Worm (Caenorhabditis elegans): ENCODE measurements around the gene dyrb-1.

DNA sequence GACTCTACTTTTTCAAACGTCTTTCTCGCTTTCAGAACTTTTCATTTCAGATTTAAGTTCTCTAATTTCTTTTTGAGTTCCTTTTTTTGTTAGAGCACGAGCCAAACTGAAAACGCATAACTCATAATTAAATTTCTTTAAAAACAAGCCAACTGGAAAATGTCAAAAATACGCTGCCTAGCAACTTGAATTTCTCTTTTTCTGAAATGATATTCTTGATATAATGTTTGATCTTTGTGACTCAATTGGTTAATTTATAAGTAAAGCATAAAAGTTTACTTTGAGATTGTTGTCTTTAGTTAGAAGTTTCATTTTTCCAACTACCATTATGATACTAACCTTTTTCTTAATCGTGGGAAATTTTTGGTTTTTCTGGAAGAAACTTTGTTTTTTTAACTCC is 34.2 kb upstream of the dyrb-1 start:
- no peak for TF ChIP-seq pes-1 (GFP tag; IDR thresholded peaks at IDR 0.05)
- no peak for TF ChIP-seq ama-1 (optimal IDR thresholded peaks at IDR 0.05)
- no peak for TF ChIP-seq ets-7 (tag; optimal IDR thresholded peaks at IDR 0.05)
- TF ChIP-seq scrt-1 (GFP tag; IDR thresholded peaks at IDR 0.05), result no peak
- no peak for TF ChIP-seq ceh-13 (GFP tag; optimal IDR thresholded peaks at IDR 0.05)
- TF ChIP-seq tra-4 (tag; optimal IDR thresholded peaks at IDR 0.05), result no peak
- no peak for TF ChIP-seq aly-1 (tag; optimal IDR thresholded peaks at IDR 0.05)
- TF ChIP-seq B0310.2 (tag; optimal IDR thresholded peaks at IDR 0.05), result no peak
- TF ChIP-seq hmbx-1 (tag; optimal IDR thresholded peaks at IDR 0.05), result no peak
- TF ChIP-seq ceh-36 (tag; optimal IDR thresholded peaks at IDR 0.05), result no peak
